Fruit fly (Drosophila melanogaster) whole organism, embryonic: Measurements from ENCODE around the gene Pmm2.
A peak's percentile ranks its signal among the peaks of the same experiment; 100 is the strongest.

ENCODE experiments used
- ATbp ChIP-seq: fragments of 200-800 bp; sonication (Bioruptor generic); optimal IDR thresholded peaks from 2 replicates; lab custom pipeline; 2017; ENCODE audit warnings: missing biosample characterization, mild to moderate bottlenecking, missing genetic modification characterization, missing genetic modification reagents
- Abd-B ChIP-seq: fragments of 200-800 bp; sonication (Bioruptor generic); optimal IDR thresholded peaks from 2 replicates; lab custom pipeline; 2018; ENCODE audit warnings: missing biosample characterization, mild to moderate bottlenecking, missing genetic modification characterization, moderate library complexity
- Adf1 ChIP-seq: fragments of 200-800 bp; sonication (Bioruptor generic); IDR thresholded peaks from 2 replicates; pipeline ENCODE4 v1.3.6; 2022; ENCODE audit warnings: missing biosample characterization, missing genetic modification characterization
- BtbVII ChIP-seq: fragments of 200-800 bp; sonication (Bioruptor generic); optimal IDR thresholded peaks from 3 replicates; lab custom pipeline; 2017; ENCODE audit warnings: missing biosample characterization, mild to moderate bottlenecking, missing genetic modification characterization
- CG10366 ChIP-seq: fragments of 200-800 bp; sonication (Bioruptor generic); IDR thresholded peaks from 2 replicates; pipeline ENCODE4 v1.3.6; 2022; ENCODE audit warnings: missing biosample characterization, missing genetic modification characterization
- CG11504 ChIP-seq: fragments of 200-800 bp; sonication (Bioruptor generic); optimal IDR thresholded peaks from 3 replicates; lab custom pipeline; 2019; ENCODE audit warnings: missing biosample characterization, mild to moderate bottlenecking, missing genetic modification characterization, moderate library complexity
- CG11560 ChIP-seq: fragments of 200-800 bp; sonication (Bioruptor generic); IDR thresholded peaks from 3 replicates; pipeline ENCODE4 v1.3.6; 2022; ENCODE audit warnings: missing biosample characterization, missing genetic modification characterization
- CG12391 ChIP-seq: fragments of 200-800 bp; sonication (Bioruptor generic); optimal IDR thresholded peaks from 3 replicates; lab custom pipeline; 2018; ENCODE audit warnings: missing biosample characterization, mild to moderate bottlenecking, missing genetic modification characterization, moderate library complexity
- CG12942 ChIP-seq: fragments of 200-800 bp; sonication (Bioruptor generic); optimal IDR thresholded peaks from 3 replicates; lab custom pipeline; 2016; ENCODE audit warnings: missing biosample characterization, missing genetic modification characterization
- CG13287 ChIP-seq: fragments of 200-800 bp; sonication (Bioruptor generic); IDR thresholded peaks from 2 replicates; pipeline ENCODE4 v1.3.6; 2022; ENCODE audit warnings: missing biosample characterization, missing genetic modification characterization; ENCODE audit not compliant: partially characterized antibody
- CG13296 ChIP-seq: fragments of 200-800 bp; sonication (Bioruptor generic); optimal IDR thresholded peaks from 3 replicates; lab custom pipeline; 2018; ENCODE audit warnings: missing biosample characterization, mild to moderate bottlenecking, missing genetic modification characterization
- CG15696 ChIP-seq: fragments of 200-800 bp; sonication (Bioruptor generic); optimal IDR thresholded peaks from 2 replicates; lab custom pipeline; 2019; ENCODE audit warnings: missing biosample characterization, mild to moderate bottlenecking, missing genetic modification characterization, moderate library complexity
- CG1647 ChIP-seq: fragments of 200-800 bp; sonication (Bioruptor generic); optimal IDR thresholded peaks from 3 replicates; lab custom pipeline; 2016; ENCODE audit warnings: missing biosample characterization, missing genetic modification characterization
- CG17361 ChIP-seq: fragments of 200-800 bp; sonication (Bioruptor generic); IDR thresholded peaks from 3 replicates; pipeline ENCODE4 v1.3.6; 2022; ENCODE audit warnings: missing biosample characterization, missing genetic modification characterization
- CG18011 ChIP-seq: fragments of 200-800 bp; sonication (Bioruptor generic); optimal IDR thresholded peaks from 2 replicates; lab custom pipeline; 2017; ENCODE audit warnings: missing biosample characterization, missing genetic modification characterization, mild to moderate bottlenecking, moderate library complexity, missing genotype
- CG2875 ChIP-seq: fragments of 200-800 bp; sonication (Bioruptor generic); optimal IDR thresholded peaks from 2 replicates; lab custom pipeline; 2017; ENCODE audit warnings: missing biosample characterization, mild to moderate bottlenecking, missing genetic modification characterization, missing genetic modification reagents
- CG31365 ChIP-seq: fragments of 200-800 bp; sonication (Bioruptor generic); optimal IDR thresholded peaks from 2 replicates; lab custom pipeline; 2018; ENCODE audit warnings: missing biosample characterization, mild to moderate bottlenecking, missing genetic modification characterization
- CG3995 ChIP-seq: fragments of 200-800 bp; sonication (Bioruptor generic); optimal IDR thresholded peaks from 3 replicates; lab custom pipeline; 2016; ENCODE audit warnings: missing biosample characterization, missing genetic modification characterization
- CG4360 ChIP-seq: fragments of 200-800 bp; sonication (Bioruptor generic); IDR thresholded peaks from 2 replicates; pipeline ENCODE4 v1.3.6; 2022; ENCODE audit warnings: missing biosample characterization, missing genetic modification characterization
- CG6175 ChIP-seq: fragments of 200-800 bp; sonication (Bioruptor generic); IDR thresholded peaks from 3 replicates; pipeline ENCODE4 v1.3.6; 2022; ENCODE audit warnings: missing biosample characterization, missing genetic modification characterization
- CG8281 ChIP-seq: fragments of 200-800 bp; sonication (Bioruptor generic); optimal IDR thresholded peaks from 2 replicates; lab custom pipeline; 2018; ENCODE audit warnings: missing biosample characterization, mild to moderate bottlenecking, missing genetic modification characterization, moderate library complexity
- CG8924 ChIP-seq: fragments of 200-800 bp; optimal IDR thresholded peaks from 3 replicates; lab custom pipeline; 2019; ENCODE audit warnings: missing biosample characterization, mild to moderate bottlenecking, missing genetic modification characterization, moderate library complexity
- CG9797 ChIP-seq: fragments of 200-800 bp; sonication (Bioruptor generic); optimal IDR thresholded peaks from 3 replicates; lab custom pipeline; 2018; ENCODE audit warnings: missing biosample characterization, mild to moderate bottlenecking, missing genetic modification characterization
- CTCF ChIP-seq: fragments of 200-800 bp; sonication (Bioruptor generic); optimal IDR thresholded peaks from 2 replicates; lab custom pipeline; 2017; ENCODE audit warnings: missing biosample characterization, mild to moderate bottlenecking, missing genetic modification characterization, moderate library complexity
- CoRest ChIP-seq: fragments of 200-800 bp; sonication (Bioruptor generic); optimal IDR thresholded peaks from 3 replicates; lab custom pipeline; 2018; ENCODE audit warnings: missing biosample characterization, mild to moderate bottlenecking, missing genetic modification characterization, moderate library complexity
- Dad ChIP-seq: fragments of 200-800 bp; sonication (Bioruptor generic); optimal IDR thresholded peaks from 3 replicates; lab custom pipeline; 2016; ENCODE audit warnings: missing biosample characterization, missing genetic modification characterization
- Deaf1 ChIP-seq: fragments of 200-800 bp; optimal IDR thresholded peaks from 3 replicates; lab custom pipeline; 2019; ENCODE audit warnings: missing biosample characterization, mild to moderate bottlenecking, missing genetic modification characterization, moderate library complexity
- Dip3 ChIP-seq: fragments of 200-800 bp; sonication (Bioruptor generic); optimal IDR thresholded peaks from 3 replicates; lab custom pipeline; 2016; ENCODE audit warnings: missing biosample characterization, missing genetic modification characterization
- Hey ChIP-seq: fragments of 200-800 bp; sonication (Bioruptor generic); optimal IDR thresholded peaks from 3 replicates; lab custom pipeline; 2018; ENCODE audit warnings: missing biosample characterization, mild to moderate bottlenecking, missing genetic modification characterization
- Pdp1 ChIP-seq, 2 experiments: fragments of 200-800 bp; sonication (Bioruptor generic); optimal IDR thresholded peaks; 3 replicates each; lab custom pipeline; 2016; ENCODE audit warnings: missing biosample characterization in 2 of 2, missing genetic modification characterization in 2 of 2, mild to moderate bottlenecking in 1 of 2, moderate library complexity in 1 of 2
- Rfx ChIP-seq: fragments of 200-800 bp; sonication (Bioruptor generic); IDR thresholded peaks from 2 replicates; pipeline ENCODE4 v1.3.6; 2022; ENCODE audit warnings: missing biosample characterization, missing genetic modification characterization
- ap ChIP-seq: fragments of 200-800 bp; sonication (Bioruptor generic); IDR thresholded peaks from 2 replicates; pipeline ENCODE4 v1.3.6; 2022; ENCODE audit warnings: missing biosample characterization, missing genetic modification characterization
- az2 ChIP-seq: fragments of 200-800 bp; sonication (Bioruptor generic); optimal IDR thresholded peaks from 3 replicates; lab custom pipeline; 2016; ENCODE audit warnings: missing biosample characterization, missing genetic modification characterization
- br ChIP-seq: fragments of >200 bp; optimal IDR thresholded peaks from 2 replicates; lab custom pipeline; 2017
- cas ChIP-seq: fragments of 200-800 bp; sonication (Bioruptor generic); IDR thresholded peaks from 2 replicates; pipeline ENCODE4 v1.3.6; 2022; ENCODE audit warnings: missing biosample characterization, missing genetic modification characterization
- croc ChIP-seq: fragments of 200-800 bp; sonication (Bioruptor generic); conservative IDR thresholded peaks from 3 replicates; pipeline ENCODE4 v1.3.6; 2022; ENCODE audit warnings: missing biosample characterization, missing genetic modification characterization
- crp ChIP-seq, 2 experiments: fragments of 200-800 bp; sonication (Bioruptor generic); optimal IDR thresholded peaks; 2 replicates in 1 of 2; 3 replicates in 1 of 2; lab custom pipeline; 2017; ENCODE audit warnings: missing biosample characterization in 2 of 2, missing genetic modification characterization in 2 of 2, mild to moderate bottlenecking in 1 of 2, moderate library complexity in 1 of 2
- exex ChIP-seq: fragments of 200-800 bp; sonication (Bioruptor generic); optimal IDR thresholded peaks from 4 replicates; lab custom pipeline; 2018; ENCODE audit warnings: missing biosample characterization, mild to moderate bottlenecking, missing genetic modification characterization, moderate library complexity
- fd64A ChIP-seq: fragments of 200-800 bp; sonication (Bioruptor generic); optimal IDR thresholded peaks from 3 replicates; lab custom pipeline; 2018; ENCODE audit warnings: missing biosample characterization, mild to moderate bottlenecking, missing genetic modification characterization
- jigr1 ChIP-seq: fragments of 200-800 bp; sonication (Bioruptor generic); IDR thresholded peaks from 3 replicates; pipeline ENCODE4 v1.3.6; 2022; ENCODE audit warnings: missing biosample characterization, missing genetic modification characterization
- jing ChIP-seq: fragments of 200-800 bp; sonication (Bioruptor generic); optimal IDR thresholded peaks from 2 replicates; lab custom pipeline; 2018; ENCODE audit warnings: missing biosample characterization, mild to moderate bottlenecking, missing genetic modification characterization
- jumu ChIP-seq: fragments of 200-800 bp; sonication (Bioruptor generic); optimal IDR thresholded peaks from 3 replicates; lab custom pipeline; 2016; ENCODE audit warnings: missing biosample characterization, missing genetic modification characterization
- kay ChIP-seq: fragments of 200-800 bp; sonication (Bioruptor generic); optimal IDR thresholded peaks from 2 replicates; lab custom pipeline; 2016; ENCODE audit warnings: missing biosample characterization, missing genetic modification characterization
- lmd ChIP-seq: fragments of 200-800 bp; sonication (Bioruptor generic); IDR thresholded peaks from 2 replicates; pipeline ENCODE4 v1.3.6; 2022; ENCODE audit warnings: missing biosample characterization, missing genetic modification characterization
- row ChIP-seq: fragments of 200-800 bp; sonication (Bioruptor generic); IDR thresholded peaks from 3 replicates; pipeline ENCODE4 v1.3.6; 2022; ENCODE audit warnings: missing biosample characterization, missing genetic modification characterization
- sens ChIP-seq: fragments of 200-800 bp; sonication (Bioruptor generic); peaks from one replicate; lab custom pipeline; 2016; ENCODE audit warnings: missing biosample characterization, missing genetic modification characterization
- slp2 ChIP-seq: fragments of 200-800 bp; sonication (Bioruptor generic); optimal IDR thresholded peaks from 2 replicates; lab custom pipeline; 2016; ENCODE audit warnings: missing biosample characterization, missing genetic modification characterization
- sna ChIP-seq: fragments of 200-800 bp; sonication (Bioruptor generic); IDR thresholded peaks from 2 replicates; pipeline ENCODE4 v1.3.6; 2022; ENCODE audit warnings: missing biosample characterization, missing genetic modification characterization; ENCODE audit not compliant: partially characterized antibody
- sqz ChIP-seq: fragments of 200-800 bp; sonication (Bioruptor generic); optimal IDR thresholded peaks from 3 replicates; lab custom pipeline; 2018; ENCODE audit warnings: missing biosample characterization, mild to moderate bottlenecking, missing genetic modification characterization
- ssp ChIP-seq: fragments of 200-800 bp; sonication (Bioruptor generic); IDR thresholded peaks from 2 replicates; pipeline ENCODE4 v1.3.6; 2022; ENCODE audit warnings: missing biosample characterization, missing genetic modification characterization
- tap ChIP-seq: fragments of 200-800 bp; optimal IDR thresholded peaks from 3 replicates; lab custom pipeline; 2019; ENCODE audit warnings: missing biosample characterization, mild to moderate bottlenecking, missing genetic modification characterization, moderate library complexity
- ttk ChIP-seq: fragments of 200-800 bp; sonication (Bioruptor generic); IDR thresholded peaks from 2 replicates; pipeline ENCODE4 v2.1.2; 2022; ENCODE audit warnings: missing biosample characterization, missing genetic modification characterization

Pmm2 gene

dm6 chr3L:12506963-12507552 is 27.3 kb upstream of the Pmm2 start (continued):
- TF ChIP-seq CG2875 (GFP tag; lab: Kevin White, UChicago), result no peak
- TF ChIP-seq ATbp (GFP tag; lab: Kevin White, UChicago), result no peak
- TF ChIP-seq fd64A, result no peak
- TF ChIP-seq Pdp1 (GFP tag; optimal IDR thresholded peaks at IDR 0.05; lab: Kevin White, UChicago), result no peak
- TF ChIP-seq croc (GFP tag; lab: Robert Waterston, UW), result no peak
- no peak for TF ChIP-seq jigr1 (GFP tag; lab: Robert Waterston, UW)
- no peak for TF ChIP-seq ttk (GFP tag; lab: Robert Waterston, UW)
- no peak for TF ChIP-seq CG13287
- no peak for TF ChIP-seq Dad
- TF ChIP-seq crp (GFP tag; optimal IDR thresholded peaks at IDR 0.05; lab: Kevin White, UChicago), result no peak
- no peak for TF ChIP-seq CG1647 (GFP tag; lab: Kevin White, UChicago)
- no peak for TF ChIP-seq Abd-B (GFP tag; lab: Kevin White, UChicago)
- TF ChIP-seq CG8924 (tag; lab: Kevin White, UChicago), result no peak
- no peak for TF ChIP-seq sqz (GFP tag; lab: Kevin White, UChicago)
- TF ChIP-seq CG3995 (GFP tag; lab: Kevin White, UChicago), result peak; percentile 52
- TF ChIP-seq Hey, result peak; percentile 69
- peak; percentile 46; the same call in 1 of the 2 replicates for TF ChIP-seq Rfx (GFP tag; lab: Robert Waterston, UW)
- no peak for TF ChIP-seq CG12942
- TF ChIP-seq exex (tag; lab: Kevin White, UChicago), result peak; percentile 26
- TF ChIP-seq CG9797, result no peak
- no peak for TF ChIP-seq ap (GFP tag; lab: Robert Waterston, UW)
- TF ChIP-seq CG6175 (GFP tag; lab: Robert Waterston, UW), result peak; percentile 76; the same call in 2 of the 3 replicates
- no peak for TF ChIP-seq jumu (GFP tag; lab: Kevin White, UChicago)
- TF ChIP-seq CG8281 (tag; lab: Kevin White, UChicago), result no peak
- TF ChIP-seq BtbVII (GFP tag; lab: Kevin White, UChicago), result no peak
- TF ChIP-seq kay (GFP tag; lab: Kevin White, UChicago), result no peak
- no peak for TF ChIP-seq CG18011 (GFP tag; lab: Kevin White, UChicago)
- TF ChIP-seq lmd (GFP tag; lab: Robert Waterston, UW), result no peak
- TF ChIP-seq cas (GFP tag; lab: Robert Waterston, UW), result no peak
- TF ChIP-seq Deaf1 (tag; lab: Kevin White, UChicago), result no peak
- TF ChIP-seq CG31365, result no peak
- TF ChIP-seq CG4360 (GFP tag; lab: Robert Waterston, UW), result no peak
- TF ChIP-seq Adf1 (GFP tag; lab: Robert Waterston, UW), result no peak
- TF ChIP-seq slp2, result no peak
- no peak for TF ChIP-seq sna
- TF ChIP-seq sens (GFP tag; lab: Kevin White, UChicago), result peak; percentile 68
- no peak for TF ChIP-seq az2 (GFP tag; lab: Kevin White, UChicago)
- no peak for TF ChIP-seq Dip3 (GFP tag; lab: Kevin White, UChicago)
- TF ChIP-seq tap (tag; lab: Kevin White, UChicago), result no peak
- TF ChIP-seq CG11560 (tag; lab: Robert Waterston, UW), result no peak
- no peak for TF ChIP-seq ssp (GFP tag; lab: Robert Waterston, UW)
- TF ChIP-seq CG12391 (tag; lab: Kevin White, UChicago), result no peak
- TF ChIP-seq CG15696 (tag; lab: Kevin White, UChicago), result no peak
- TF ChIP-seq CG17361, result no peak
- no peak for TF ChIP-seq CG13296 (GFP tag; lab: Kevin White, UChicago)
- no peak for TF ChIP-seq CTCF (GFP tag; lab: Kevin White, UChicago)
- TF ChIP-seq CoRest (tag; lab: Kevin White, UChicago), result no peak
- TF ChIP-seq jing, result no peak
- TF ChIP-seq br (lab: Kevin White, UChicago), result no peak
- no peak for TF ChIP-seq CG10366 (GFP tag; lab: Robert Waterston, UW)
- TF ChIP-seq row (GFP tag; lab: Robert Waterston, UW), result peak; percentile 30; the same call in 1 of the 3 replicates
- TF ChIP-seq CG11504, result no peak
